Worm (Caenorhabditis elegans) whole organism, young adult: ENCODE data around the gene C33A12.19.

Experiments
- F23B12.7 ChIP-seq: sonication (generic microtip); optimal IDR thresholded peaks from 2 replicates; lab custom pipeline; 2017; ENCODE audit warnings: missing genetic modification characterization, mild to moderate bottlenecking, missing compliant biosample characterization, antibody characterized with exemption, moderate library complexity; ENCODE audit not compliant: insufficient read depth
- Y53G8AR.9 ChIP-seq: fragments of 200-800 bp; sonication (Bioruptor generic); conservative IDR thresholded peaks from 2 replicates; pipeline ENCODE4 v1.3.6; 2022; ENCODE audit warnings: missing genetic modification reagents, missing genetic modification characterization, missing compliant biosample characterization
- Y56A3A.18 ChIP-seq: fragments of 200-800 bp; sonication (Bioruptor generic); IDR thresholded peaks from 2 replicates; pipeline ENCODE4 v1.3.6; 2022; ENCODE audit warnings: missing genetic modification reagents, missing genetic modification characterization, missing compliant biosample characterization
- aptf-2 ChIP-seq: fragments of 200-800 bp; sonication (Bioruptor generic); conservative IDR thresholded peaks from 2 replicates; pipeline ENCODE4 v1.3.6; 2022; ENCODE audit warnings: missing genetic modification reagents, missing genetic modification characterization, missing compliant biosample characterization
- die-1 ChIP-seq: sonication (generic microtip); optimal IDR thresholded peaks from 2 replicates; lab custom pipeline; 2016; ENCODE audit warnings: missing genotype, mild to moderate bottlenecking, missing genetic modification characterization, missing compliant biosample characterization
- hmg-20 ChIP-seq: fragments of 200-800 bp; sonication (Bioruptor generic); IDR thresholded peaks from 2 replicates; pipeline ENCODE4 v1.3.6; 2022; ENCODE audit warnings: missing genetic modification reagents, missing genetic modification characterization, missing compliant biosample characterization
- unc-62 ChIP-seq: fragments of 150-350 bp; optimal IDR thresholded peaks from 2 replicates; lab custom pipeline; 2014; ENCODE audit warnings: missing biosample characterization, missing genetic modification reagents, missing genetic modification characterization
- xnd-1 ChIP-seq: sonication (generic microtip); optimal IDR thresholded peaks from 2 replicates; lab custom pipeline; 2016; ENCODE audit warnings: missing genotype, missing genetic modification reagents, missing genetic modification characterization, missing compliant biosample characterization
- ztf-26 ChIP-seq: sonication (generic microtip); optimal IDR thresholded peaks from 2 replicates; lab custom pipeline; 2017; ENCODE audit warnings: missing genetic modification characterization, missing compliant biosample characterization

- no peak for TF ChIP-seq aptf-2 (GFP tag; lab: Robert Waterston, UW)
- TF ChIP-seq Y53G8AR.9 (GFP tag; lab: Robert Waterston, UW), result no peak
- TF ChIP-seq Y56A3A.18 (GFP tag; lab: Robert Waterston, UW), result no peak
- no peak for TF ChIP-seq xnd-1
- TF ChIP-seq hmg-20 (GFP tag; lab: Robert Waterston, UW), result no peak
- TF ChIP-seq die-1 (tag; lab: Kevin White, UChicago), result no peak
- no peak for TF ChIP-seq unc-62 (GFP tag; lab: Kevin White, UChicago)
- TF ChIP-seq F23B12.7, result no peak
- TF ChIP-seq ztf-26, result no peak
Observed at ce11 chrIV:9498088-9498487, 18.7 kb upstream of the C33A12.19 start, which contains the start of gene sru-4.
